Fruit fly (Drosophila melanogaster): ENCODE measurements around the gene Hsp110.

dm6 chr3L:13999204-13999603 lies 37.6 kb upstream of the Hsp110 start, which contains the start of gene CG17359:
- no peak for TF ChIP-seq CG9948 (tag; optimal IDR thresholded peaks at IDR 0.05)
- TF ChIP-seq fd96Ca (GFP tag; IDR thresholded peaks at IDR 0.05): no peak
- TF ChIP-seq rn (GFP tag; IDR thresholded peaks at IDR 0.05): no peak
- no peak for TF ChIP-seq CG14655 (GFP tag; optimal IDR thresholded peaks at IDR 0.05)
- no peak for TF ChIP-seq CG8301 (tag; optimal IDR thresholded peaks at IDR 0.05)
- no peak for TF ChIP-seq EcR (GFP tag; optimal IDR thresholded peaks at IDR 0.05)
- no peak for TF ChIP-seq Ets98B (GFP tag; IDR thresholded peaks at IDR 0.05)
- no peak for TF ChIP-seq CG13204 (GFP tag; optimal IDR thresholded peaks at IDR 0.05)
- no peak for TF ChIP-seq Pif1B (GFP tag; optimal IDR thresholded peaks at IDR 0.05)
